Worm (Caenorhabditis elegans) whole organism, L1 larva: ENCODE data around the gene H27A22.1.

Experiments used
- C16A3.4 ChIP-seq: fragments of 150-350 bp; optimal IDR thresholded peaks from 2 replicates; lab custom pipeline; 2014; ENCODE audit warnings: missing biosample characterization, missing genetic modification characterization
- C34B4.2 ChIP-seq: sonication (generic microtip); optimal IDR thresholded peaks from 2 replicates; lab custom pipeline; 2017; ENCODE audit warnings: mild to moderate bottlenecking, missing genetic modification characterization, missing compliant biosample characterization
- F16B12.6 ChIP-seq: fragments of 150-350 bp; optimal IDR thresholded peaks from 2 replicates; lab custom pipeline; 2014; ENCODE audit warnings: missing biosample characterization, missing genetic modification characterization
- aha-1 ChIP-seq: fragments of 150-350 bp; optimal IDR thresholded peaks from 2 replicates; lab custom pipeline; 2014; ENCODE audit warnings: missing biosample characterization, missing genetic modification characterization
- alr-1 ChIP-seq: fragments of 200-800 bp; sonication (Bioruptor generic); optimal IDR thresholded peaks from 2 replicates; lab custom pipeline; 2018; ENCODE audit warnings: borderline replicate concordance, mild to moderate bottlenecking, missing genetic modification characterization, missing compliant biosample characterization
- blmp-1 ChIP-seq: fragments of 150-350 bp; optimal IDR thresholded peaks from 2 replicates; lab custom pipeline; 2014; ENCODE audit warnings: missing biosample characterization, missing genetic modification characterization
- ceh-63 ChIP-seq: fragments of 200-800 bp; sonication (Bioruptor generic); optimal IDR thresholded peaks from 2 replicates; lab custom pipeline; 2018; ENCODE audit warnings: mild to moderate bottlenecking, missing genetic modification characterization, missing compliant biosample characterization
- ceh-8 ChIP-seq: fragments of 200-800 bp; sonication (Bioruptor generic); optimal IDR thresholded peaks from 2 replicates; lab custom pipeline; 2018; ENCODE audit warnings: mild to moderate bottlenecking, missing genetic modification characterization, moderate library complexity, missing compliant biosample characterization
- ceh-82 ChIP-seq, 3 experiments: fragments of 150-350 bp in 1 of 3; sonication (generic microtip) in 2 of 3; optimal IDR thresholded peaks; 2 replicates each; lab custom pipeline; 2014 to 2017; ENCODE audit warnings: missing biosample characterization in 3 of 3, missing genetic modification characterization in 3 of 3
- ceh-88 ChIP-seq: fragments of 200-800 bp; sonication (Bioruptor generic); IDR thresholded peaks from 2 replicates; pipeline ENCODE4 v1.3.6; 2022; ENCODE audit warnings: missing genetic modification characterization, missing compliant biosample characterization
- ces-1 ChIP-seq: fragments of 150-350 bp; optimal IDR thresholded peaks from 2 replicates; lab custom pipeline; 2014; ENCODE audit warnings: missing biosample characterization, missing genetic modification reagents, missing genetic modification characterization
- efl-1 ChIP-seq, 4 experiments: fragments of 150-350 bp; optimal IDR thresholded peaks in 3 of 4; peaks in 1 of 4; 1 replicate in 1 of 4; 2 replicates in 3 of 4; lab custom pipeline; 2014; ENCODE audit warnings: missing biosample characterization in 2 of 4, missing genetic modification characterization in 2 of 4, missing genetic modification reagents in 2 of 4
- egl-13 ChIP-seq: sonication (generic microtip); optimal IDR thresholded peaks from 2 replicates; lab custom pipeline; 2016; ENCODE audit warnings: missing genotype, missing genetic modification reagents, missing genetic modification characterization, missing compliant biosample characterization
- egl-27 ChIP-seq, 2 experiments: fragments of 150-350 bp in 1 of 2; sonication (generic microtip); optimal IDR thresholded peaks; 3 replicates each; lab custom pipeline; 2017 to 2018; ENCODE audit warnings: missing biosample characterization in 2 of 2, missing genetic modification characterization in 2 of 2, missing genetic modification reagents in 2 of 2
- elt-2 ChIP-seq: sonication (generic microtip); optimal IDR thresholded peaks from 2 replicates; lab custom pipeline; 2016; ENCODE audit warnings: missing genetic modification characterization, mild to moderate bottlenecking, inconsistent platforms, missing compliant biosample characterization, missing genetic modification reagents
- elt-3 ChIP-seq, 6 experiments: fragments of 150-350 bp in 1 of 6; sonication (generic microtip); optimal IDR thresholded peaks; 2 replicates each; lab custom pipeline; 2017 to 2018; ENCODE audit warnings: missing biosample characterization in 6 of 6, missing genetic modification characterization in 6 of 6, inconsistent platforms in 1 of 6
- fkh-10 ChIP-seq: sonication (generic microtip); optimal IDR thresholded peaks from 2 replicates; lab custom pipeline; 2017; ENCODE audit warnings: missing biosample characterization, missing genetic modification reagents, missing genetic modification characterization
- hlh-17 ChIP-seq: fragments of 200-800 bp; sonication (Bioruptor generic); optimal IDR thresholded peaks from 2 replicates; lab custom pipeline; 2018; ENCODE audit warnings: missing genetic modification characterization, mild to moderate bottlenecking, missing compliant biosample characterization, moderate library complexity, borderline replicate concordance
- hlh-4 ChIP-seq: sonication (generic microtip); optimal IDR thresholded peaks from 2 replicates; lab custom pipeline; 2016; ENCODE audit warnings: mild to moderate bottlenecking, missing genetic modification characterization, missing compliant biosample characterization
- lin-14 ChIP-seq: fragments of 200-800 bp; sonication (Bioruptor generic); optimal IDR thresholded peaks from 2 replicates; lab custom pipeline; 2018; ENCODE audit warnings: mild to moderate bottlenecking, missing genetic modification characterization, moderate library complexity, missing compliant biosample characterization
- lin-35 ChIP-seq, 2 experiments: fragments of 150-350 bp; optimal IDR thresholded peaks; 2 replicates each; lab custom pipeline; 2014; ENCODE audit warnings: missing biosample characterization in 2 of 2, missing genetic modification characterization in 2 of 2, missing genetic modification reagents in 2 of 2
- lin-39 ChIP-seq: fragments of 150-350 bp; optimal IDR thresholded peaks from 2 replicates; lab custom pipeline; 2014; ENCODE audit warnings: missing biosample characterization, missing genetic modification reagents, missing genetic modification characterization
- lsy-2 ChIP-seq, 2 experiments: fragments of 150-350 bp; optimal IDR thresholded peaks; 2 replicates each; lab custom pipeline; 2014; ENCODE audit warnings: missing biosample characterization in 2 of 2, missing genetic modification characterization in 2 of 2
- mdl-1 ChIP-seq, 2 experiments: fragments of 150-350 bp; optimal IDR thresholded peaks; 2 replicates each; lab custom pipeline; 2014 to 2017; ENCODE audit warnings: missing biosample characterization in 2 of 2, missing genetic modification characterization in 2 of 2, inconsistent platforms in 1 of 2
- nhr-20 ChIP-seq: sonication (generic microtip); optimal IDR thresholded peaks from 2 replicates; lab custom pipeline; 2016; ENCODE audit warnings: mild to moderate bottlenecking, missing genetic modification characterization, missing compliant biosample characterization
- nhr-76 ChIP-seq: sonication (generic microtip); optimal IDR thresholded peaks from 2 replicates; lab custom pipeline; 2017; ENCODE audit warnings: missing biosample characterization, missing genetic modification characterization
- nhr-85 ChIP-seq: sonication (generic microtip); peaks from one replicate; lab custom pipeline; 2016; ENCODE audit warnings: missing genetic modification characterization, inconsistent platforms, missing compliant biosample characterization
- sup-37 ChIP-seq: fragments of 200-800 bp; sonication (Bioruptor generic); optimal IDR thresholded peaks from 2 replicates; lab custom pipeline; 2018; ENCODE audit warnings: mild to moderate bottlenecking, missing genetic modification characterization, missing compliant biosample characterization
- swsn-7 ChIP-seq: sonication (generic microtip); optimal IDR thresholded peaks from 2 replicates; lab custom pipeline; 2016; ENCODE audit warnings: missing genetic modification characterization, missing compliant biosample characterization
- tlp-1 ChIP-seq: fragments of 150-350 bp; optimal IDR thresholded peaks from 2 replicates; lab custom pipeline; 2014; ENCODE audit warnings: missing biosample characterization, missing genetic modification characterization
- unc-130 ChIP-seq: fragments of 150-350 bp; optimal IDR thresholded peaks from 2 replicates; lab custom pipeline; 2017; ENCODE audit warnings: missing biosample characterization, missing genetic modification characterization, inconsistent platforms
- unc-86 ChIP-seq: sonication (generic microtip); optimal IDR thresholded peaks from 2 replicates; lab custom pipeline; 2016; ENCODE audit warnings: missing genetic modification characterization, missing compliant biosample characterization
- zag-1 ChIP-seq: fragments of 150-350 bp; optimal IDR thresholded peaks from 2 replicates; lab custom pipeline; 2014; ENCODE audit warnings: missing biosample characterization, missing genetic modification characterization
- zip-4 ChIP-seq: fragments of 200-800 bp; sonication (Bioruptor generic); optimal IDR thresholded peaks from 2 replicates; lab custom pipeline; 2018; ENCODE audit warnings: mild to moderate bottlenecking, missing genetic modification characterization, moderate library complexity, missing compliant biosample characterization
- ztf-11 ChIP-seq, 2 experiments: sonication (generic microtip); optimal IDR thresholded peaks; 2 replicates each; lab custom pipeline; 2016 to 2017; ENCODE audit warnings: missing genetic modification characterization in 2 of 2, missing biosample characterization in 1 of 2, missing compliant biosample characterization in 1 of 2

The H27A22.1 gene

ce11 chrV:10564140-10564539 lies 38.2 kb upstream of the H27A22.1 start:
- TF ChIP-seq efl-1 (optimal IDR thresholded peaks at IDR 0.05; lab: Kevin White, UChicago) (no peak), efl-1 (GFP tag; optimal IDR thresholded peaks at IDR 0.05 in 1 of 2; lab: Kevin White, UChicago) (peak in 1 of 2 experiments; percentile 81), nhr-85 (tag; lab: Kevin White, UChicago) (peak; percentile 48), ceh-8 (GFP tag; lab: Kevin White, UChicago) (no peak), sup-37 (GFP tag; lab: Kevin White, UChicago) (no peak), elt-3 (tag; optimal IDR thresholded peaks at IDR 0.05; lab: Kevin White, UChicago) (peak in 1 of 6 experiments; percentile 35), ces-1 (no peak), blmp-1 (tag; lab: Kevin White, UChicago) (peak; percentile 84), mdl-1 (tag; optimal IDR thresholded peaks at IDR 0.05; lab: Kevin White, UChicago) (no peak), egl-13 (tag; lab: Kevin White, UChicago) (no peak), hlh-4 (tag; lab: Kevin White, UChicago) (no peak), C16A3.4 (no peak), zag-1 (tag; lab: Kevin White, UChicago) (no peak), ztf-11 (tag; optimal IDR thresholded peaks at IDR 0.05; lab: Kevin White, UChicago) (no peak)

ce11 chrV:10564830-10565365 lies 37.5 kb upstream of the H27A22.1 start, which contains the start of gene cat-4:
cat-4 (plus strand) TSS chrV:10564880.
- TF ChIP-seq elt-2 (tag; lab: Kevin White, UChicago) (peak; percentile 80), ceh-88 (GFP tag; lab: Robert Waterston, UW) (no peak)
- TF ChIP-seq, all 84 proteins: peak for 1

- TF ChIP-seq mdl-1 (tag; optimal IDR thresholded peaks at IDR 0.05; lab: Kevin White, UChicago): no peak
- TF ChIP-seq C34B4.2: no peak
- no peak for TF ChIP-seq ceh-82 (tag; optimal IDR thresholded peaks at IDR 0.05; lab: Kevin White, UChicago)
- TF ChIP-seq alr-1: no peak
- no peak for TF ChIP-seq nhr-76 (tag; lab: Kevin White, UChicago)
- TF ChIP-seq F16B12.6 (tag; lab: Kevin White, UChicago): no peak
- TF ChIP-seq tlp-1 (tag; lab: Kevin White, UChicago): no peak
- TF ChIP-seq swsn-7 (tag; lab: Kevin White, UChicago): no peak
- TF ChIP-seq egl-27 (tag; optimal IDR thresholded peaks at IDR 0.05; lab: Kevin White, UChicago): no peak
- no peak for TF ChIP-seq unc-130 (tag; lab: Kevin White, UChicago)
- TF ChIP-seq lin-39 (tag; lab: Kevin White, UChicago): no peak
- TF ChIP-seq ceh-63 (GFP tag; lab: Kevin White, UChicago): no peak
- no peak for TF ChIP-seq zip-4 (GFP tag; lab: Kevin White, UChicago)
- TF ChIP-seq lin-14: no peak
- no peak for TF ChIP-seq unc-86 (tag; lab: Kevin White, UChicago)
- no peak for TF ChIP-seq fkh-10 (GFP tag; lab: Kevin White, UChicago)
- no peak for TF ChIP-seq hlh-17
Measured at ce11 chrV:10568496-10568895, 33.9 kb upstream of the H27A22.1 start.

- TF ChIP-seq lin-35 (GFP tag; optimal IDR thresholded peaks at IDR 0.05; lab: Kevin White, UChicago): peak in 1 of 2 experiments; percentile 18
- TF ChIP-seq lsy-2 (tag; optimal IDR thresholded peaks at IDR 0.05; lab: Kevin White, UChicago): peak in 1 of 2 experiments; percentile 2
- peak; percentile 59 for TF ChIP-seq lin-14
- peak; percentile 76 for TF ChIP-seq nhr-85 (tag; lab: Kevin White, UChicago)
- peak in 2 of 6 experiments; percentile 44 to 65 for TF ChIP-seq elt-3 (tag; optimal IDR thresholded peaks at IDR 0.05; lab: Kevin White, UChicago)
- peak; percentile 2 for TF ChIP-seq nhr-20 (tag; lab: Kevin White, UChicago)
- no peak for TF ChIP-seq aha-1
- TF ChIP-seq efl-1 (optimal IDR thresholded peaks at IDR 0.05; lab: Kevin White, UChicago): no peak
- TF ChIP-seq efl-1 (GFP tag; optimal IDR thresholded peaks at IDR 0.05 in 1 of 2; lab: Kevin White, UChicago): no peak
- TF ChIP-seq blmp-1 (tag; lab: Kevin White, UChicago): peak; percentile 70
Measured at ce11 chrV:10571523-10571922, 30.8 kb upstream of the H27A22.1 start.
